Fruit fly (Drosophila melanogaster) whole organism, wandering third instar larva: ENCODE results near the gene Irp-1B.

Experiments
- CrebA ChIP-seq: fragments of 200-800 bp; sonication (Bioruptor generic); optimal IDR thresholded peaks from 2 replicates; lab custom pipeline; 2016; ENCODE audit warnings: missing biosample characterization, mild to moderate bottlenecking, missing genetic modification characterization, borderline replicate concordance
- Hnf4 ChIP-seq: fragments of 200-800 bp; sonication (Bioruptor generic); optimal IDR thresholded peaks from 2 replicates; lab custom pipeline; 2016; ENCODE audit warnings: missing biosample characterization, mild to moderate bottlenecking, missing genetic modification characterization
- brk ChIP-seq: fragments of 200-800 bp; sonication (Bioruptor generic); optimal IDR thresholded peaks from 2 replicates; lab custom pipeline; 2016; ENCODE audit warnings: missing biosample characterization, mild to moderate bottlenecking, missing genetic modification characterization
- ey ChIP-seq: fragments of 200-800 bp; sonication (Bioruptor generic); optimal IDR thresholded peaks from 2 replicates; lab custom pipeline; 2016; ENCODE audit warnings: missing biosample characterization, missing genetic modification characterization
- lola ChIP-seq: fragments of >200 bp; optimal IDR thresholded peaks from 2 replicates; lab custom pipeline; 2017; ENCODE audit warnings: missing biosample characterization, missing genetic modification characterization
- psq ChIP-seq: fragments of 200-800 bp; sonication (Bioruptor generic); optimal IDR thresholded peaks from 3 replicates; lab custom pipeline; 2017; ENCODE audit warnings: missing biosample characterization, mild to moderate bottlenecking, missing genetic modification characterization, moderate library complexity
- rgr ChIP-seq: fragments of 200-800 bp; sonication (Bioruptor generic); optimal IDR thresholded peaks from 3 replicates; lab custom pipeline; 2016; ENCODE audit warnings: missing biosample characterization, mild to moderate bottlenecking, missing genetic modification characterization
- sv ChIP-seq: fragments of 200-800 bp; sonication (Bioruptor generic); optimal IDR thresholded peaks from 3 replicates; lab custom pipeline; 2016; ENCODE audit warnings: missing biosample characterization, missing genetic modification characterization

DNA sequence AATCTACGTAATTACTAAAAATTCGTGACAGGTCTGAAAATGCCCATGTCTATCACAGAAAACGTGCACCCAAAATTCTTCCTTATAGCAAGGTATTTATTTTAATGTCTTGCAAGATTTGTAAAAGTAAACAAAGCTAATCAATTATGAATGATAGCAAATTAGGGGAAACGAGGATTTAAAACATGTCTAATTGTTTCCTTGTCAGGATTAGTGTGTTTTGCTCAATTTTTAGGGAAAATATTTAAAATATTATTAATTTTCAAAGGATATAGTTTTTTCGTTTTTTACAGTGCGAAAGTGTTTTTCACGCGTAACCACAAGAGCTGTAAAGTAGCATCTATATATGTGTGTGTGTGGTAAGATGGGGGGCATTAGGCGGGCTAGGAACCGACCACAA is 33.7 kb downstream of the Irp-1B start:
- no peak for TF ChIP-seq CrebA (GFP tag; lab: Kevin White, UChicago)
- no peak for TF ChIP-seq brk
- no peak for TF ChIP-seq psq (GFP tag; lab: Kevin White, UChicago)
- no peak for TF ChIP-seq lola (GFP tag; lab: Kevin White, UChicago)
- TF ChIP-seq Hnf4 (GFP tag; lab: Kevin White, UChicago): no peak
- TF ChIP-seq sv (GFP tag; lab: Kevin White, UChicago): no peak
- no peak for TF ChIP-seq ey (GFP tag; lab: Kevin White, UChicago)
- TF ChIP-seq rgr (GFP tag; lab: Kevin White, UChicago): no peak
